Worm (Caenorhabditis elegans) whole organism, L1 larva: Measurements from ENCODE around the gene acl-1.

ENCODE experiments used
- C16A3.4 ChIP-seq: fragments of 150-350 bp; optimal IDR thresholded peaks from 2 replicates; lab custom pipeline; 2014; ENCODE audit warnings: missing biosample characterization, missing genetic modification characterization
- F16B12.6 ChIP-seq: fragments of 150-350 bp; optimal IDR thresholded peaks from 2 replicates; lab custom pipeline; 2014; ENCODE audit warnings: missing biosample characterization, missing genetic modification characterization
- Y116A8C.19 ChIP-seq: sonication (generic microtip); optimal IDR thresholded peaks from 2 replicates; lab custom pipeline; 2016; ENCODE audit warnings: missing compliant biosample characterization, missing genetic modification characterization, borderline replicate concordance
- ama-1 ChIP-seq: fragments of 150-350 bp; optimal IDR thresholded peaks from 2 replicates; lab custom pipeline; 2014
- blmp-1 ChIP-seq: fragments of 150-350 bp; optimal IDR thresholded peaks from 2 replicates; lab custom pipeline; 2014; ENCODE audit warnings: missing biosample characterization, missing genetic modification characterization
- ceh-63 ChIP-seq: fragments of 200-800 bp; sonication (Bioruptor generic); optimal IDR thresholded peaks from 2 replicates; lab custom pipeline; 2018; ENCODE audit warnings: mild to moderate bottlenecking, missing genetic modification characterization, missing compliant biosample characterization
- ceh-8 ChIP-seq: fragments of 200-800 bp; sonication (Bioruptor generic); optimal IDR thresholded peaks from 2 replicates; lab custom pipeline; 2018; ENCODE audit warnings: mild to moderate bottlenecking, missing genetic modification characterization, moderate library complexity, missing compliant biosample characterization
- ceh-82 ChIP-seq, 3 experiments: fragments of 150-350 bp in 1 of 3; sonication (generic microtip) in 2 of 3; optimal IDR thresholded peaks; 2 replicates each; lab custom pipeline; 2014 to 2017; ENCODE audit warnings: missing biosample characterization in 3 of 3, missing genetic modification characterization in 3 of 3
- dsc-1 ChIP-seq: sonication (generic microtip); optimal IDR thresholded peaks from 2 replicates; lab custom pipeline; 2016; ENCODE audit warnings: mild to moderate bottlenecking, missing genetic modification characterization, missing compliant biosample characterization
- egl-27 ChIP-seq, 2 experiments: fragments of 150-350 bp in 1 of 2; sonication (generic microtip); optimal IDR thresholded peaks; 3 replicates each; lab custom pipeline; 2017 to 2018; ENCODE audit warnings: missing biosample characterization in 2 of 2, missing genetic modification characterization in 2 of 2, missing genetic modification reagents in 2 of 2
- elt-3 ChIP-seq, 6 experiments: fragments of 150-350 bp in 1 of 6; sonication (generic microtip); optimal IDR thresholded peaks; 2 replicates each; lab custom pipeline; 2017 to 2018; ENCODE audit warnings: missing biosample characterization in 6 of 6, missing genetic modification characterization in 6 of 6, inconsistent platforms in 1 of 6
- ets-5 ChIP-seq: fragments of 200-800 bp; sonication (Bioruptor generic); IDR thresholded peaks from 2 replicates; pipeline ENCODE4 v1.3.6; 2022; ENCODE audit warnings: missing genetic modification characterization, missing compliant biosample characterization
- hlh-17 ChIP-seq: fragments of 200-800 bp; sonication (Bioruptor generic); optimal IDR thresholded peaks from 2 replicates; lab custom pipeline; 2018; ENCODE audit warnings: missing genetic modification characterization, mild to moderate bottlenecking, missing compliant biosample characterization, moderate library complexity, borderline replicate concordance
- lin-14 ChIP-seq: fragments of 200-800 bp; sonication (Bioruptor generic); optimal IDR thresholded peaks from 2 replicates; lab custom pipeline; 2018; ENCODE audit warnings: mild to moderate bottlenecking, missing genetic modification characterization, moderate library complexity, missing compliant biosample characterization
- lsy-2 ChIP-seq, 2 experiments: fragments of 150-350 bp; optimal IDR thresholded peaks; 2 replicates each; lab custom pipeline; 2014; ENCODE audit warnings: missing biosample characterization in 2 of 2, missing genetic modification characterization in 2 of 2
- nhr-28 ChIP-seq: fragments of 150-350 bp; optimal IDR thresholded peaks from 2 replicates; lab custom pipeline; 2014; ENCODE audit warnings: missing biosample characterization, missing genetic modification characterization
- nhr-71 ChIP-seq: sonication (generic microtip); optimal IDR thresholded peaks from 2 replicates; lab custom pipeline; 2016; ENCODE audit warnings: mild to moderate bottlenecking, missing genetic modification characterization, moderate library complexity, missing compliant biosample characterization
- nhr-76 ChIP-seq: sonication (generic microtip); optimal IDR thresholded peaks from 2 replicates; lab custom pipeline; 2017; ENCODE audit warnings: missing biosample characterization, missing genetic modification characterization
- nhr-77 ChIP-seq: fragments of 150-350 bp; optimal IDR thresholded peaks from 2 replicates; lab custom pipeline; 2014; ENCODE audit warnings: missing biosample characterization, missing genetic modification characterization
- nhr-85 ChIP-seq: sonication (generic microtip); peaks from one replicate; lab custom pipeline; 2016; ENCODE audit warnings: missing genetic modification characterization, inconsistent platforms, missing compliant biosample characterization
- nhr-90 ChIP-seq: sonication (generic microtip); optimal IDR thresholded peaks from 2 replicates; lab custom pipeline; 2016; ENCODE audit warnings: mild to moderate bottlenecking, missing genetic modification characterization, missing compliant biosample characterization; ENCODE audit not compliant: poor library complexity
- pag-3 ChIP-seq: sonication (generic microtip); optimal IDR thresholded peaks from 2 replicates; lab custom pipeline; 2017; ENCODE audit warnings: missing genetic modification characterization, mild to moderate bottlenecking, missing compliant biosample characterization, antibody characterized with exemption, borderline replicate concordance; ENCODE audit not compliant: insufficient read depth
- pax-3 ChIP-seq: fragments of 200-800 bp; sonication (Bioruptor generic); optimal IDR thresholded peaks from 2 replicates; lab custom pipeline; 2018; ENCODE audit warnings: mild to moderate bottlenecking, missing genetic modification characterization, moderate library complexity, missing compliant biosample characterization
- pqm-1 ChIP-seq: sonication (generic microtip); optimal IDR thresholded peaks from 3 replicates; lab custom pipeline; 2017; ENCODE audit warnings: missing biosample characterization, missing genetic modification characterization
- skn-1 ChIP-seq: fragments of 150-350 bp; optimal IDR thresholded peaks from 2 replicates; lab custom pipeline; 2014; ENCODE audit warnings: missing biosample characterization, missing genetic modification characterization
- snpc-4 ChIP-seq: fragments of 150-350 bp; optimal IDR thresholded peaks from 2 replicates; lab custom pipeline; 2014; ENCODE audit warnings: missing biosample characterization, missing genetic modification characterization
- snu-23 ChIP-seq: sonication (generic microtip); optimal IDR thresholded peaks from 2 replicates; lab custom pipeline; 2016; ENCODE audit warnings: missing genetic modification characterization, missing compliant biosample characterization
- swsn-7 ChIP-seq: sonication (generic microtip); optimal IDR thresholded peaks from 2 replicates; lab custom pipeline; 2016; ENCODE audit warnings: missing genetic modification characterization, missing compliant biosample characterization
- tbx-2 ChIP-seq: sonication (generic microtip); optimal IDR thresholded peaks from 2 replicates; lab custom pipeline; 2016; ENCODE audit warnings: missing genetic modification characterization, missing compliant biosample characterization
- tlp-1 ChIP-seq: fragments of 150-350 bp; optimal IDR thresholded peaks from 2 replicates; lab custom pipeline; 2014; ENCODE audit warnings: missing biosample characterization, missing genetic modification characterization
- unc-30 ChIP-seq: sonication (generic microtip); optimal IDR thresholded peaks from 2 replicates; lab custom pipeline; 2017; ENCODE audit warnings: missing biosample characterization, missing genetic modification characterization
- unc-62 ChIP-seq: fragments of 150-350 bp; optimal IDR thresholded peaks from 2 replicates; lab custom pipeline; 2014; ENCODE audit warnings: missing biosample characterization, missing genetic modification reagents, missing genetic modification characterization
- vab-15 ChIP-seq: sonication (generic microtip); optimal IDR thresholded peaks from 2 replicates; lab custom pipeline; 2017; ENCODE audit warnings: missing genotype, mild to moderate bottlenecking, missing genetic modification characterization, missing compliant biosample characterization
- zip-4 ChIP-seq: fragments of 200-800 bp; sonication (Bioruptor generic); optimal IDR thresholded peaks from 2 replicates; lab custom pipeline; 2018; ENCODE audit warnings: mild to moderate bottlenecking, missing genetic modification characterization, moderate library complexity, missing compliant biosample characterization
- ztf-4 ChIP-seq: fragments of 150-350 bp; optimal IDR thresholded peaks from 2 replicates; lab custom pipeline; 2014; ENCODE audit warnings: missing biosample characterization, missing genetic modification characterization

Gene acl-1

ce11 chrX:15878785-15879184, 29.1 kb downstream of the acl-1 start, which contains the start of gene gmeb-2:
gmeb-2 (plus strand) TSS chrX:15879085.
- TF ChIP-seq snpc-4 (tag; lab: Kevin White, UChicago) (no peak), lin-14 (GFP tag; lab: Kevin White, UChicago) (peak; percentile 23), egl-27 (tag; optimal IDR thresholded peaks at IDR 0.05; lab: Kevin White, UChicago) (no peak), dsc-1 (tag; lab: Kevin White, UChicago) (no peak), ama-1 (lab: Kevin White, UChicago) (no peak), nhr-77 (tag; lab: Kevin White, UChicago) (peak; percentile 26)

ce11 chrX:15881027-15881426, 31.3 kb downstream of the acl-1 start:
- TF ChIP-seq hlh-17 (GFP tag; lab: Kevin White, UChicago), result no peak
- TF ChIP-seq zip-4 (GFP tag; lab: Kevin White, UChicago), result no peak
- TF ChIP-seq pax-3, result no peak
- TF ChIP-seq unc-62 (GFP tag; lab: Kevin White, UChicago), result no peak
- TF ChIP-seq Y116A8C.19 (tag; lab: Kevin White, UChicago), result no peak
- TF ChIP-seq nhr-85, result no peak
- no peak for TF ChIP-seq elt-3 (tag; optimal IDR thresholded peaks at IDR 0.05; lab: Kevin White, UChicago)
- TF ChIP-seq nhr-76, result no peak
- no peak for TF ChIP-seq vab-15 (tag; lab: Kevin White, UChicago)
- TF ChIP-seq ztf-4, result no peak
- TF ChIP-seq pqm-1, result no peak
- TF ChIP-seq lsy-2 (tag; optimal IDR thresholded peaks at IDR 0.05; lab: Kevin White, UChicago), result no peak
- TF ChIP-seq C16A3.4 (tag; lab: Kevin White, UChicago), result no peak
- TF ChIP-seq ceh-82 (tag; optimal IDR thresholded peaks at IDR 0.05; lab: Kevin White, UChicago), result no peak
- no peak for TF ChIP-seq tbx-2 (tag; lab: Kevin White, UChicago)
- no peak for TF ChIP-seq nhr-71
- no peak for TF ChIP-seq ceh-63 (GFP tag; lab: Kevin White, UChicago)
- TF ChIP-seq swsn-7, result no peak
- TF ChIP-seq lin-14 (GFP tag; lab: Kevin White, UChicago), result no peak
- no peak for TF ChIP-seq unc-30 (tag; lab: Kevin White, UChicago)

ce11 chrX:15884478-15884877, 34.8 kb downstream of the acl-1 start:
- no peak for TF ChIP-seq nhr-90 (tag; lab: Kevin White, UChicago)
- no peak for TF ChIP-seq nhr-28 (tag; lab: Kevin White, UChicago)
- TF ChIP-seq snpc-4 (tag; lab: Kevin White, UChicago), result peak; percentile 15

- TF ChIP-seq tlp-1 (no peak), ets-5 (GFP tag; lab: Robert Waterston, UW) (no peak), pag-3 (no peak), ceh-8 (GFP tag; lab: Kevin White, UChicago) (no peak), ztf-4 (no peak), hlh-17 (GFP tag; lab: Kevin White, UChicago) (no peak)
These were observed 37.8 kb downstream of the acl-1 start, which contains the start of gene F53H4.3 for ce11 chrX:15887495-15887894. F53H4.3 (minus strand) TSS chrX:15887595.

ce11 chrX:15887989-15888388, 38.3 kb downstream of the acl-1 start:
- TF ChIP-seq snu-23, result no peak
- no peak for TF ChIP-seq pqm-1
- no peak for TF ChIP-seq pag-3
- no peak for TF ChIP-seq nhr-85
- TF ChIP-seq F16B12.6, result no peak
- no peak for TF ChIP-seq skn-1 (tag; lab: Kevin White, UChicago)
- TF ChIP-seq blmp-1 (tag; lab: Kevin White, UChicago), result peak; percentile 97
- TF ChIP-seq unc-30 (tag; lab: Kevin White, UChicago), result no peak
